Worm (Caenorhabditis elegans) whole organism, L1 larva: ENCODE results near the gene C04H5.1.

Source experiments
- C16A3.4 ChIP-seq: fragments of 150-350 bp; optimal IDR thresholded peaks from 2 replicates; lab custom pipeline; 2014; ENCODE audit warnings: missing biosample characterization, missing genetic modification characterization
- F16B12.6 ChIP-seq: fragments of 150-350 bp; optimal IDR thresholded peaks from 2 replicates; lab custom pipeline; 2014; ENCODE audit warnings: missing biosample characterization, missing genetic modification characterization
- Y116A8C.19 ChIP-seq: sonication (generic microtip); optimal IDR thresholded peaks from 2 replicates; lab custom pipeline; 2016; ENCODE audit warnings: missing compliant biosample characterization, missing genetic modification characterization, borderline replicate concordance
- blmp-1 ChIP-seq: fragments of 150-350 bp; optimal IDR thresholded peaks from 2 replicates; lab custom pipeline; 2014; ENCODE audit warnings: missing biosample characterization, missing genetic modification characterization
- ceh-88 ChIP-seq: fragments of 200-800 bp; sonication (Bioruptor generic); IDR thresholded peaks from 2 replicates; pipeline ENCODE4 v1.3.6; 2022; ENCODE audit warnings: missing genetic modification characterization, missing compliant biosample characterization
- ceh-90 ChIP-seq: sonication (generic microtip); optimal IDR thresholded peaks from 2 replicates; lab custom pipeline; 2016; ENCODE audit warnings: missing genetic modification characterization, missing compliant biosample characterization
- ces-1 ChIP-seq: fragments of 150-350 bp; optimal IDR thresholded peaks from 2 replicates; lab custom pipeline; 2014; ENCODE audit warnings: missing biosample characterization, missing genetic modification reagents, missing genetic modification characterization
- efl-1 ChIP-seq, 4 experiments: fragments of 150-350 bp; optimal IDR thresholded peaks in 3 of 4; peaks in 1 of 4; 1 replicate in 1 of 4; 2 replicates in 3 of 4; lab custom pipeline; 2014; ENCODE audit warnings: missing biosample characterization in 2 of 4, missing genetic modification characterization in 2 of 4, missing genetic modification reagents in 2 of 4
- efl-3 ChIP-seq: fragments of 200-800 bp; sonication (Bioruptor generic); optimal IDR thresholded peaks from 2 replicates; lab custom pipeline; 2018; ENCODE audit warnings: mild to moderate bottlenecking, missing genetic modification characterization, missing compliant biosample characterization
- egl-13 ChIP-seq: sonication (generic microtip); optimal IDR thresholded peaks from 2 replicates; lab custom pipeline; 2016; ENCODE audit warnings: missing genotype, missing genetic modification reagents, missing genetic modification characterization, missing compliant biosample characterization
- elt-2 ChIP-seq: sonication (generic microtip); optimal IDR thresholded peaks from 2 replicates; lab custom pipeline; 2016; ENCODE audit warnings: missing genetic modification characterization, mild to moderate bottlenecking, inconsistent platforms, missing compliant biosample characterization, missing genetic modification reagents
- elt-3 ChIP-seq, 6 experiments: fragments of 150-350 bp in 1 of 6; sonication (generic microtip); optimal IDR thresholded peaks; 2 replicates each; lab custom pipeline; 2017 to 2018; ENCODE audit warnings: missing biosample characterization in 6 of 6, missing genetic modification characterization in 6 of 6, inconsistent platforms in 1 of 6
- hlh-17 ChIP-seq: fragments of 200-800 bp; sonication (Bioruptor generic); optimal IDR thresholded peaks from 2 replicates; lab custom pipeline; 2018; ENCODE audit warnings: missing genetic modification characterization, mild to moderate bottlenecking, missing compliant biosample characterization, moderate library complexity, borderline replicate concordance
- hlh-4 ChIP-seq: sonication (generic microtip); optimal IDR thresholded peaks from 2 replicates; lab custom pipeline; 2016; ENCODE audit warnings: mild to moderate bottlenecking, missing genetic modification characterization, missing compliant biosample characterization
- hpl-2 ChIP-seq: fragments of 150-350 bp; optimal IDR thresholded peaks from 2 replicates; lab custom pipeline; 2014; ENCODE audit warnings: missing biosample characterization, missing genetic modification reagents, missing genetic modification characterization
- irx-1 ChIP-seq: sonication (generic microtip); optimal IDR thresholded peaks from 2 replicates; lab custom pipeline; 2016; ENCODE audit warnings: missing genetic modification characterization, missing compliant biosample characterization
- jun-1 ChIP-seq: fragments of 150-350 bp; optimal IDR thresholded peaks from 2 replicates; lab custom pipeline; 2014; ENCODE audit warnings: missing biosample characterization, missing genetic modification reagents, missing genetic modification characterization
- lin-13 ChIP-seq: fragments of 150-350 bp; optimal IDR thresholded peaks from 2 replicates; lab custom pipeline; 2014; ENCODE audit warnings: missing biosample characterization, missing genetic modification reagents, missing genetic modification characterization
- lin-14 ChIP-seq: fragments of 200-800 bp; sonication (Bioruptor generic); optimal IDR thresholded peaks from 2 replicates; lab custom pipeline; 2018; ENCODE audit warnings: mild to moderate bottlenecking, missing genetic modification characterization, moderate library complexity, missing compliant biosample characterization
- lin-15B ChIP-seq: fragments of 150-350 bp; sonication (generic microtip); optimal IDR thresholded peaks from 3 replicates; lab custom pipeline; 2014; ENCODE audit warnings: missing biosample characterization, missing genetic modification characterization
- lin-39 ChIP-seq: fragments of 150-350 bp; optimal IDR thresholded peaks from 2 replicates; lab custom pipeline; 2014; ENCODE audit warnings: missing biosample characterization, missing genetic modification reagents, missing genetic modification characterization
- lsy-2 ChIP-seq, 2 experiments: fragments of 150-350 bp; optimal IDR thresholded peaks; 2 replicates each; lab custom pipeline; 2014; ENCODE audit warnings: missing biosample characterization in 2 of 2, missing genetic modification characterization in 2 of 2
- mab-9 ChIP-seq: fragments of 200-800 bp; sonication (Bioruptor generic); IDR thresholded peaks from 2 replicates; pipeline ENCODE4 v1.3.6; 2022; ENCODE audit warnings: missing genetic modification reagents, missing genetic modification characterization, missing compliant biosample characterization
- mdl-1 ChIP-seq, 2 experiments: fragments of 150-350 bp; optimal IDR thresholded peaks; 2 replicates each; lab custom pipeline; 2014 to 2017; ENCODE audit warnings: missing biosample characterization in 2 of 2, missing genetic modification characterization in 2 of 2, inconsistent platforms in 1 of 2
- nhr-11 ChIP-seq: fragments of 150-350 bp; optimal IDR thresholded peaks from 2 replicates; lab custom pipeline; 2014; ENCODE audit warnings: missing biosample characterization, missing genetic modification characterization
- nhr-12 ChIP-seq: sonication (generic microtip); optimal IDR thresholded peaks from 2 replicates; lab custom pipeline; 2017; ENCODE audit warnings: missing biosample characterization, missing genetic modification characterization
- nhr-19 ChIP-seq: fragments of 200-800 bp; sonication (Bioruptor generic); conservative IDR thresholded peaks from 2 replicates; pipeline ENCODE4 v1.3.6; 2022; ENCODE audit warnings: missing genetic modification characterization, missing compliant biosample characterization
- nhr-20 ChIP-seq: sonication (generic microtip); optimal IDR thresholded peaks from 2 replicates; lab custom pipeline; 2016; ENCODE audit warnings: mild to moderate bottlenecking, missing genetic modification characterization, missing compliant biosample characterization
- nhr-47 ChIP-seq: sonication (generic microtip); optimal IDR thresholded peaks from 2 replicates; lab custom pipeline; 2016; ENCODE audit warnings: mild to moderate bottlenecking, missing genetic modification characterization, moderate library complexity, missing compliant biosample characterization
- nhr-71 ChIP-seq: sonication (generic microtip); optimal IDR thresholded peaks from 2 replicates; lab custom pipeline; 2016; ENCODE audit warnings: mild to moderate bottlenecking, missing genetic modification characterization, moderate library complexity, missing compliant biosample characterization
- nhr-76 ChIP-seq: sonication (generic microtip); optimal IDR thresholded peaks from 2 replicates; lab custom pipeline; 2017; ENCODE audit warnings: missing biosample characterization, missing genetic modification characterization
- nhr-77 ChIP-seq: fragments of 150-350 bp; optimal IDR thresholded peaks from 2 replicates; lab custom pipeline; 2014; ENCODE audit warnings: missing biosample characterization, missing genetic modification characterization
- nhr-84 ChIP-seq: sonication (generic microtip); optimal IDR thresholded peaks from 2 replicates; lab custom pipeline; 2017; ENCODE audit warnings: missing biosample characterization, missing genetic modification characterization
- nhr-85 ChIP-seq: sonication (generic microtip); peaks from one replicate; lab custom pipeline; 2016; ENCODE audit warnings: missing genetic modification characterization, inconsistent platforms, missing compliant biosample characterization
- pax-3 ChIP-seq: fragments of 200-800 bp; sonication (Bioruptor generic); optimal IDR thresholded peaks from 2 replicates; lab custom pipeline; 2018; ENCODE audit warnings: mild to moderate bottlenecking, missing genetic modification characterization, moderate library complexity, missing compliant biosample characterization
- pqm-1 ChIP-seq: sonication (generic microtip); optimal IDR thresholded peaks from 3 replicates; lab custom pipeline; 2017; ENCODE audit warnings: missing biosample characterization, missing genetic modification characterization
- rnt-1 ChIP-seq: sonication (generic microtip); optimal IDR thresholded peaks from 2 replicates; lab custom pipeline; 2016; ENCODE audit warnings: mild to moderate bottlenecking, missing genetic modification characterization, moderate library complexity, missing compliant biosample characterization
- skn-1 ChIP-seq: fragments of 150-350 bp; optimal IDR thresholded peaks from 2 replicates; lab custom pipeline; 2014; ENCODE audit warnings: missing biosample characterization, missing genetic modification characterization
- snu-23 ChIP-seq: sonication (generic microtip); optimal IDR thresholded peaks from 2 replicates; lab custom pipeline; 2016; ENCODE audit warnings: missing genetic modification characterization, missing compliant biosample characterization
- sox-4 ChIP-seq: sonication (generic microtip); optimal IDR thresholded peaks from 2 replicates; lab custom pipeline; 2016; ENCODE audit warnings: missing genetic modification characterization, missing compliant biosample characterization
- tbx-2 ChIP-seq: sonication (generic microtip); optimal IDR thresholded peaks from 2 replicates; lab custom pipeline; 2016; ENCODE audit warnings: missing genetic modification characterization, missing compliant biosample characterization
- unc-130 ChIP-seq: fragments of 150-350 bp; optimal IDR thresholded peaks from 2 replicates; lab custom pipeline; 2017; ENCODE audit warnings: missing biosample characterization, missing genetic modification characterization, inconsistent platforms
- unc-30 ChIP-seq: sonication (generic microtip); optimal IDR thresholded peaks from 2 replicates; lab custom pipeline; 2017; ENCODE audit warnings: missing biosample characterization, missing genetic modification characterization
- unc-62 ChIP-seq: fragments of 150-350 bp; optimal IDR thresholded peaks from 2 replicates; lab custom pipeline; 2014; ENCODE audit warnings: missing biosample characterization, missing genetic modification reagents, missing genetic modification characterization
- unc-98 ChIP-seq: fragments of 200-800 bp; sonication (Bioruptor generic); IDR thresholded peaks from 2 replicates; pipeline ENCODE4 v1.3.6; 2022; ENCODE audit warnings: missing genetic modification characterization, missing compliant biosample characterization
- vab-15 ChIP-seq: sonication (generic microtip); optimal IDR thresholded peaks from 2 replicates; lab custom pipeline; 2017; ENCODE audit warnings: missing genotype, mild to moderate bottlenecking, missing genetic modification characterization, missing compliant biosample characterization
- xbp-1 ChIP-seq: sonication (generic microtip); optimal IDR thresholded peaks from 2 replicates; lab custom pipeline; 2016; ENCODE audit warnings: missing genetic modification characterization, missing compliant biosample characterization
- zag-1 ChIP-seq: fragments of 150-350 bp; optimal IDR thresholded peaks from 2 replicates; lab custom pipeline; 2014; ENCODE audit warnings: missing biosample characterization, missing genetic modification characterization
- zip-4 ChIP-seq: fragments of 200-800 bp; sonication (Bioruptor generic); optimal IDR thresholded peaks from 2 replicates; lab custom pipeline; 2018; ENCODE audit warnings: mild to moderate bottlenecking, missing genetic modification characterization, moderate library complexity, missing compliant biosample characterization
- ztf-4 ChIP-seq: fragments of 150-350 bp; optimal IDR thresholded peaks from 2 replicates; lab custom pipeline; 2014; ENCODE audit warnings: missing biosample characterization, missing genetic modification characterization

The C04H5.1 gene

ce11 chrII:14495341-14495740 is 38.8 kb upstream of the C04H5.1 start (continued):
- peak; percentile 9 for TF ChIP-seq snu-23 (GFP tag; lab: Kevin White, UChicago)
- no peak for TF ChIP-seq hlh-17 (GFP tag; lab: Kevin White, UChicago)
- TF ChIP-seq efl-1 (optimal IDR thresholded peaks at IDR 0.05; lab: Kevin White, UChicago): no peak
- peak in 1 of 2 experiments; percentile 27 for TF ChIP-seq efl-1 (GFP tag; optimal IDR thresholded peaks at IDR 0.05 in 1 of 2; lab: Kevin White, UChicago)

- TF ChIP-seq F16B12.6 (peak; percentile 50), unc-98 (GFP tag; lab: Robert Waterston, UW) (no peak), hlh-17 (GFP tag; lab: Kevin White, UChicago) (no peak), mab-9 (GFP tag; lab: Robert Waterston, UW) (no peak), ztf-4 (tag; lab: Kevin White, UChicago) (peak; percentile 18), ces-1 (GFP tag; lab: Kevin White, UChicago) (no peak), elt-2 (tag; lab: Kevin White, UChicago) (peak; percentile 65), nhr-11 (peak; percentile 30), C16A3.4 (tag; lab: Kevin White, UChicago) (peak; percentile 93), elt-3 (tag; optimal IDR thresholded peaks at IDR 0.05; lab: Kevin White, UChicago) (peak in 3 of 6 experiments; percentile 32 to 83 (median 55)), nhr-85 (tag; lab: Kevin White, UChicago) (peak; percentile 94), skn-1 (tag; lab: Kevin White, UChicago) (peak; percentile 97), blmp-1 (tag; lab: Kevin White, UChicago) (peak; percentile 76), vab-15 (peak; percentile 57), nhr-84 (tag; lab: Kevin White, UChicago) (no peak), ceh-90 (peak; percentile 53), lin-15B (tag; lab: Kevin White, UChicago) (no peak), ceh-88 (peak; percentile 54), zag-1 (no peak), egl-13 (tag; lab: Kevin White, UChicago) (peak; percentile 40), irx-1 (tag; lab: Kevin White, UChicago) (peak; percentile 58), lin-14 (GFP tag; lab: Kevin White, UChicago) (peak; percentile 69), nhr-76 (tag; lab: Kevin White, UChicago) (no peak), sox-4 (peak; percentile 24), tbx-2 (peak; percentile 83), zip-4 (GFP tag; lab: Kevin White, UChicago) (peak; percentile 30), snu-23 (GFP tag; lab: Kevin White, UChicago) (peak; percentile 88), unc-30 (tag; lab: Kevin White, UChicago) (no peak), pqm-1 (tag; lab: Kevin White, UChicago) (peak; percentile 7), lin-13 (GFP tag; lab: Kevin White, UChicago) (peak; percentile 32), xbp-1 (tag; lab: Kevin White, UChicago) (peak; percentile 68), mdl-1 (tag; optimal IDR thresholded peaks at IDR 0.05; lab: Kevin White, UChicago) (peak in 1 of 2 experiments; percentile 86), lin-39 (no peak), nhr-47 (peak; percentile 86), Y116A8C.19 (tag; lab: Kevin White, UChicago) (no peak), nhr-77 (peak; percentile 97), nhr-19 (GFP tag; lab: Robert Waterston, UW) (peak; percentile 79), unc-62 (GFP tag; lab: Kevin White, UChicago) (no peak), hlh-4 (tag; lab: Kevin White, UChicago) (no peak), unc-130 (tag; lab: Kevin White, UChicago) (peak; percentile 78), nhr-20 (peak; percentile 92), efl-1 (optimal IDR thresholded peaks at IDR 0.05; lab: Kevin White, UChicago) (peak; percentile 66 to 68), efl-1 (GFP tag; optimal IDR thresholded peaks at IDR 0.05 in 1 of 2; lab: Kevin White, UChicago) (peak; percentile 53 to 96), hpl-2 (GFP tag; lab: Kevin White, UChicago) (peak; percentile 72), nhr-12 (tag; lab: Kevin White, UChicago) (no peak), rnt-1 (peak; percentile 90), pax-3 (peak; percentile 76), jun-1 (tag; lab: Kevin White, UChicago) (peak; percentile 56), lsy-2 (tag; optimal IDR thresholded peaks at IDR 0.05; lab: Kevin White, UChicago) (peak; percentile 67 to 92), nhr-71 (peak; percentile 86), efl-3 (GFP tag; lab: Kevin White, UChicago) (no peak)
Observed at ce11 chrII:14496809-14497208, 37.3 kb upstream of the C04H5.1 start.
